Worm (Caenorhabditis elegans) whole organism, mixed stage, embryonic: ENCODE measurements around the gene col-147.

Source experiments
- M03D4.4 ChIP-seq: sonication (generic microtip); optimal IDR thresholded peaks from 2 replicates; lab custom pipeline; 2017; ENCODE audit warnings: mild to moderate bottlenecking, missing genetic modification characterization, missing compliant biosample characterization
- bed-3 ChIP-seq: fragments of 200-800 bp; sonication (Bioruptor generic); optimal IDR thresholded peaks from 3 replicates; lab custom pipeline; 2018; ENCODE audit warnings: mild to moderate bottlenecking, missing genetic modification characterization, moderate library complexity, missing compliant biosample characterization
- blmp-1 ChIP-seq: fragments of 150-350 bp; optimal IDR thresholded peaks from 2 replicates; lab custom pipeline; 2014; ENCODE audit warnings: missing biosample characterization, missing genetic modification characterization
- ceh-39 ChIP-seq: fragments of 150-350 bp; optimal IDR thresholded peaks from 2 replicates; lab custom pipeline; 2014; ENCODE audit warnings: missing biosample characterization, missing genetic modification characterization
- ceh-43 ChIP-seq: fragments of 200-800 bp; sonication (Bioruptor generic); optimal IDR thresholded peaks from 2 replicates; lab custom pipeline; 2018; ENCODE audit warnings: mild to moderate bottlenecking, missing genetic modification characterization, moderate library complexity, missing compliant biosample characterization
- ces-1 ChIP-seq: fragments of 150-350 bp; optimal IDR thresholded peaks from 2 replicates; lab custom pipeline; 2014; ENCODE audit warnings: missing biosample characterization, missing genetic modification reagents, missing genetic modification characterization
- cnd-1 ChIP-seq: fragments of 200-800 bp; sonication (Bioruptor generic); optimal IDR thresholded peaks from 2 replicates; lab custom pipeline; 2018; ENCODE audit warnings: mild to moderate bottlenecking, missing genetic modification characterization, missing compliant biosample characterization
- drap-1 ChIP-seq: fragments of 200-800 bp; sonication (Bioruptor generic); optimal IDR thresholded peaks from 3 replicates; lab custom pipeline; 2018; ENCODE audit warnings: mild to moderate bottlenecking, missing genetic modification characterization, missing compliant biosample characterization
- elt-1 ChIP-seq: sonication (generic microtip); optimal IDR thresholded peaks from 2 replicates; lab custom pipeline; 2017; ENCODE audit warnings: missing genetic modification characterization, mild to moderate bottlenecking, missing compliant biosample characterization, antibody characterized with exemption, moderate library complexity, borderline replicate concordance; ENCODE audit not compliant: insufficient read depth
- elt-3 ChIP-seq: fragments of 150-350 bp; optimal IDR thresholded peaks from 2 replicates; lab custom pipeline; 2014; ENCODE audit warnings: missing biosample characterization, missing genetic modification characterization
- flh-1 ChIP-seq: fragments of 200-800 bp; sonication (Bioruptor generic); optimal IDR thresholded peaks from 2 replicates; lab custom pipeline; 2018; ENCODE audit warnings: mild to moderate bottlenecking, missing genetic modification characterization, moderate library complexity, missing compliant biosample characterization
- ham-2 ChIP-seq: fragments of 200-800 bp; sonication (Bioruptor generic); optimal IDR thresholded peaks from 2 replicates; lab custom pipeline; 2018; ENCODE audit warnings: mild to moderate bottlenecking, missing genetic modification characterization, missing compliant biosample characterization
- hlh-1 ChIP-seq: fragments of 150-350 bp; optimal IDR thresholded peaks from 2 replicates; lab custom pipeline; 2014; ENCODE audit warnings: missing biosample characterization, missing genetic modification reagents, missing genetic modification characterization
- lin-13 ChIP-seq: fragments of 150-350 bp; optimal IDR thresholded peaks from 2 replicates; lab custom pipeline; 2014; ENCODE audit warnings: missing biosample characterization, missing genetic modification characterization
- lin-32 ChIP-seq: fragments of 200-800 bp; sonication (Bioruptor generic); optimal IDR thresholded peaks from 2 replicates; lab custom pipeline; 2018; ENCODE audit warnings: mild to moderate bottlenecking, missing genetic modification characterization, missing compliant biosample characterization
- lsy-2 ChIP-seq: fragments of 150-350 bp; optimal IDR thresholded peaks from 2 replicates; lab custom pipeline; 2014; ENCODE audit warnings: missing biosample characterization, missing genetic modification characterization
- mab-5 ChIP-seq: fragments of 150-350 bp; optimal IDR thresholded peaks from 2 replicates; lab custom pipeline; 2014; ENCODE audit warnings: missing biosample characterization, missing genetic modification characterization
- mep-1 ChIP-seq: fragments of 150-350 bp; optimal IDR thresholded peaks from 2 replicates; lab custom pipeline; 2017; ENCODE audit warnings: missing biosample characterization, missing genetic modification reagents, missing genetic modification characterization, inconsistent platforms
- mls-2 ChIP-seq: sonication (generic microtip); optimal IDR thresholded peaks from 2 replicates; lab custom pipeline; 2016; ENCODE audit warnings: mild to moderate bottlenecking, missing genetic modification characterization, moderate library complexity, missing compliant biosample characterization
- nhr-12 ChIP-seq: fragments of 150-350 bp; optimal IDR thresholded peaks from 2 replicates; lab custom pipeline; 2014; ENCODE audit warnings: missing biosample characterization, missing genetic modification characterization
- nhr-2 ChIP-seq: fragments of 150-350 bp; optimal IDR thresholded peaks from 2 replicates; lab custom pipeline; 2014; ENCODE audit warnings: missing biosample characterization, missing genetic modification characterization
- nhr-237 ChIP-seq: fragments of 150-350 bp; optimal IDR thresholded peaks from 2 replicates; lab custom pipeline; 2014; ENCODE audit warnings: missing biosample characterization, missing genetic modification characterization
- nhr-28 ChIP-seq: fragments of 150-350 bp; optimal IDR thresholded peaks from 2 replicates; lab custom pipeline; 2014; ENCODE audit warnings: missing biosample characterization, missing genetic modification characterization
- nhr-76 ChIP-seq: sonication (generic microtip); optimal IDR thresholded peaks from 2 replicates; lab custom pipeline; 2017; ENCODE audit warnings: missing biosample characterization, missing genetic modification characterization
- pha-4 ChIP-seq: fragments of 150-350 bp; optimal IDR thresholded peaks from 2 replicates; lab custom pipeline; 2018; ENCODE audit warnings: missing biosample characterization, missing genetic modification reagents, missing genetic modification characterization
- sem-2 ChIP-seq: fragments of 200-800 bp; sonication (Bioruptor generic); optimal IDR thresholded peaks from 2 replicates; lab custom pipeline; 2018; ENCODE audit warnings: mild to moderate bottlenecking, missing genetic modification characterization, missing compliant biosample characterization
- snpc-4 ChIP-seq: fragments of 150-350 bp; optimal IDR thresholded peaks from 2 replicates; lab custom pipeline; 2014; ENCODE audit warnings: missing biosample characterization, missing genetic modification characterization
- sptf-1 ChIP-seq: sonication (generic microtip); optimal IDR thresholded peaks from 2 replicates; lab custom pipeline; 2017; ENCODE audit warnings: mild to moderate bottlenecking, missing genetic modification characterization, moderate library complexity, missing compliant biosample characterization
- tbx-8 ChIP-seq: fragments of 200-800 bp; sonication (Bioruptor generic); optimal IDR thresholded peaks from 2 replicates; lab custom pipeline; 2018; ENCODE audit warnings: mild to moderate bottlenecking, missing genetic modification characterization, moderate library complexity, missing compliant biosample characterization
- unc-120 ChIP-seq: sonication (generic microtip); optimal IDR thresholded peaks from 2 replicates; lab custom pipeline; 2017; ENCODE audit warnings: missing genetic modification characterization, missing compliant biosample characterization; ENCODE audit not compliant: poor library complexity, severe bottlenecking
- unc-39 ChIP-seq: fragments of 150-350 bp; optimal IDR thresholded peaks from 2 replicates; lab custom pipeline; 2014; ENCODE audit warnings: missing biosample characterization, missing genetic modification characterization
- unc-62 ChIP-seq: fragments of 150-350 bp; optimal IDR thresholded peaks from 2 replicates; lab custom pipeline; 2014; ENCODE audit warnings: missing biosample characterization, missing genetic modification reagents, missing genetic modification characterization
- zip-8 ChIP-seq: fragments of 150-350 bp; optimal IDR thresholded peaks from 2 replicates; lab custom pipeline; 2014; ENCODE audit warnings: missing biosample characterization, missing genetic modification characterization
- ztf-11 ChIP-seq: fragments of 150-350 bp; optimal IDR thresholded peaks from 2 replicates; lab custom pipeline; 2014; ENCODE audit warnings: missing biosample characterization, missing genetic modification characterization

col-147 gene

DNA sequence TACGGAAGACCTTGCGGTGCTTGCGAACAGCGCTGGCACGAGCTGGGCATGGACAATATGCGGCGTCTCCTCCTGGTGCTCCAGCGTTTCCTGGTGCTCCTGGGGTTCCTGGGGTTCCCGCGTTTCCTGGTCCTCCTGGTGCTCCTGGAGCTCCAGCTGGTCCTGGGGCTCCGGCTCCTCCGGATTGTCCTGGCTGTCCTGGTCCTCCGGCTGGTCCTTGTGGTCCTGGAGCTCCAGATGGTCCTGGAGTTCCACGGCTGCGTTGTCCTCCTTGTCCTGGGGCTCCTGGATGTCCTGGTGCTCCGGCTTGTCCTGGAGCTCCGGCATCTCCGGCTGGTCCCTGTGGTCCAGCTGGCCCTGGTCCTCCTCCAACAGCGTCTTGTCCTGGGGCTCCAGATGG is 790 bp downstream of the col-147 start:
- TF ChIP-seq lin-13 (tag; lab: Kevin White, UChicago) (no peak), nhr-28 (tag; lab: Kevin White, UChicago) (no peak), zip-8 (tag; lab: Kevin White, UChicago) (no peak), mab-5 (tag; lab: Kevin White, UChicago) (no peak), unc-120 (tag; lab: Kevin White, UChicago) (no peak), ces-1 (no peak), nhr-12 (no peak), tbx-8 (no peak), blmp-1 (tag; lab: Kevin White, UChicago) (no peak)

DNA sequence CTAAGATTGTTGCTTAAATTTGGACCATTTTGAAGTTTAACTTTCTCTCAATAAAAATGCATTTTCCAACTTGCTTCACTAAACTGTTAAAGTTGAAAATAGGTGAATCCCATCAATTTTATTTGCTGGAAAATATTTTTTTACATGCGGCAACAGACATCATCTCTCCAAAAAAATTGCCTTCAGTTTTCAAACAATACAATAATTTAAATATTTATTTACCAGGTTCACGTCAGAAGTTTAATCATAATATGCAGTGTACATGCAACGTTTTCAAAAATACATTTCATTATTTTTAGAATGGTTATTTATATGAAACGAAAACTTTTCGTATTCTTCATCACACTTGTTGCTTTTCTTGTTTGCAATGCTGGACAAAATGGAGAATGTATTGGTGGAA is 2.2 kb downstream of the col-147 start, which contains the start of gene T06E4.5:
Gene T06E4.5 (plus strand): TSS at position 301 of the 400 bp plus-strand sequence.
- no peak for TF ChIP-seq elt-1 (tag; lab: Kevin White, UChicago)
- no peak for TF ChIP-seq ham-2
- no peak for TF ChIP-seq lin-13 (tag; lab: Kevin White, UChicago)
- no peak for TF ChIP-seq M03D4.4 (tag; lab: Kevin White, UChicago)
- TF ChIP-seq elt-3 (tag; lab: Kevin White, UChicago): no peak
- TF ChIP-seq hlh-1 (tag; lab: Kevin White, UChicago): no peak
- no peak for TF ChIP-seq zip-8 (tag; lab: Kevin White, UChicago)
- no peak for TF ChIP-seq ceh-43 (GFP tag; lab: Kevin White, UChicago)
- no peak for TF ChIP-seq mls-2 (tag; lab: Kevin White, UChicago)

DNA sequence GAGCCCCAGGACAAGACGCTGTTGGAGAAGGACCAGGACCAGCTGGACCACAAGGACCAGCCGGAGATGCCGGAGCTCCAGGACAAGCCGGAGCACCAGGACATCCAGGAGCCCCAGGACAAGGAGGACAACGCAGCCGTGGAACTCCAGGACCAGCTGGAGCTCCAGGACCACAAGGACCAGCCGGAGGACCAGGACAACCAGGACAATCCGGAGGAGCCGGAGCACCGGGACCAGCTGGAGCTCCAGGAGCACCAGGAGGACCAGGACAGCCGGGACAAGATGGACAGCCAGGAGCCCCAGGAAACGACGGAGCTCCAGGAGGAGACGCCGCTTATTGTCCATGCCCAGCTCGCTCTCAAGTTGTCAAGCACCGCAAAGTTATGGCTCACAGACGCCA is 2.6 kb downstream of the col-147 start:
- no peak for TF ChIP-seq nhr-237 (tag; lab: Kevin White, UChicago)
- TF ChIP-seq sptf-1: no peak
- no peak for TF ChIP-seq lsy-2 (tag; lab: Kevin White, UChicago)
- no peak for TF ChIP-seq bed-3 (GFP tag; lab: Kevin White, UChicago)
- TF ChIP-seq ceh-43 (GFP tag; lab: Kevin White, UChicago): no peak
- no peak for TF ChIP-seq unc-62
- no peak for TF ChIP-seq nhr-76 (tag; lab: Kevin White, UChicago)
- TF ChIP-seq zip-8 (tag; lab: Kevin White, UChicago): no peak
- no peak for TF ChIP-seq unc-120 (tag; lab: Kevin White, UChicago)
- no peak for TF ChIP-seq sem-2 (GFP tag; lab: Kevin White, UChicago)
- TF ChIP-seq cnd-1 (tag; lab: Kevin White, UChicago): no peak
- no peak for TF ChIP-seq nhr-12
- no peak for TF ChIP-seq lin-13 (tag; lab: Kevin White, UChicago)
- TF ChIP-seq pha-4: no peak
- no peak for TF ChIP-seq snpc-4 (tag; lab: Kevin White, UChicago)
- TF ChIP-seq flh-1 (GFP tag; lab: Kevin White, UChicago): no peak
- no peak for TF ChIP-seq drap-1
- TF ChIP-seq blmp-1 (tag; lab: Kevin White, UChicago): no peak
- TF ChIP-seq ces-1: no peak

DNA sequence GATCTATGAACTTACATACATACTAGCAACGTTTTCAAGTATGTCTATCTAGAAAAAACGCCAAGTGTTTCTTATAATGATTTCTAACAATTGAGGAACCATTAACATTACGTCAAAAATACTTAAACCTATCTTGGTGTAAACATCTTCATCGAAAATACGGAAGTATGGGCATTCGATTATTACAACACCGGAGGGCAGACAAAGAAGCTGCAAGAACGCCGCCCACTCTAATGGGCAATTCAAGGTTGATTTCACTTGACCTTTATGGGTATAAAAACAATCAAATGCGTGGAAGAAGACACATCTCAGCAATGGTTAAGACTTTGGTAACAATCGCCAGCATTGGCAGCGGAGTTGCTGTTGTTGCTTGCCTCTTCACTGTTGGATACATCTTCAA is 3.5 kb downstream of the col-147 start, which contains the start of gene col-146:
Gene col-146 (plus strand): TSS at position 301 of the 400 bp plus-strand sequence.
- TF ChIP-seq lin-13 (tag; lab: Kevin White, UChicago): no peak
- TF ChIP-seq bed-3 (GFP tag; lab: Kevin White, UChicago): no peak
- TF ChIP-seq lin-32 (GFP tag; lab: Kevin White, UChicago): no peak
- no peak for TF ChIP-seq unc-120 (tag; lab: Kevin White, UChicago)
- TF ChIP-seq mls-2 (tag; lab: Kevin White, UChicago): no peak
- TF ChIP-seq mab-5 (tag; lab: Kevin White, UChicago): no peak
- no peak for TF ChIP-seq tbx-8
- no peak for TF ChIP-seq lsy-2 (tag; lab: Kevin White, UChicago)
- no peak for TF ChIP-seq snpc-4 (tag; lab: Kevin White, UChicago)
- TF ChIP-seq ceh-39 (tag; lab: Kevin White, UChicago): no peak
- TF ChIP-seq sem-2 (GFP tag; lab: Kevin White, UChicago): no peak

DNA sequence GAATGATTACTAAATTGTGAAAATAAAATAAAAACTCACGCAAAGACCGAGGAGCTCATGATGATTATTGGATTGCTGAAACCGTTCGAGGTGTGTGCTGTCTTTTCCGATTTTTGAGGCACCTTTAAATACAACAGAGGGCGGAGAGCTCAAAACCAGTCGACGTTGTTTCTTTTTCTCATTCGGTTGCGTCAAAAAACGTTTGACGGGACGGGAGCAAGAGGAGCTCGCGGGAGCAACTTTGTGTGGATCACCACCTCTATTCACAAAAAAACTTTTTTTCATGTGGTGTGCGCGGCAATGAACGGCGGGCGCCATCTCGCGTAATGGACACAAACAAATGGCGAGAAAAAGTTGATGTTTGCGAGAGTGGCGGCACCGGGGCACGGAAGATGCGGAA is 4.0 kb downstream of the col-147 start, which contains the start of gene idpc-3:
Gene idpc-3 (minus strand): TSS at position 101 of the 400 bp plus-strand sequence.
- TF ChIP-seq nhr-28 (tag; lab: Kevin White, UChicago) (no peak), unc-39 (tag; lab: Kevin White, UChicago) (no peak), mep-1 (tag; lab: Kevin White, UChicago) (no peak), nhr-2 (tag; lab: Kevin White, UChicago) (no peak), ceh-43 (GFP tag; lab: Kevin White, UChicago) (no peak), ceh-39 (tag; lab: Kevin White, UChicago) (no peak), tbx-8 (no peak), nhr-76 (tag; lab: Kevin White, UChicago) (no peak), pha-4 (no peak), unc-120 (tag; lab: Kevin White, UChicago) (no peak), flh-1 (GFP tag; lab: Kevin White, UChicago) (no peak), zip-8 (tag; lab: Kevin White, UChicago) (no peak), lin-32 (GFP tag; lab: Kevin White, UChicago) (no peak), sptf-1 (no peak), ham-2 (no peak), lin-13 (tag; lab: Kevin White, UChicago) (no peak), unc-62 (no peak), hlh-1 (tag; lab: Kevin White, UChicago) (no peak), nhr-12 (no peak), ztf-11 (tag; lab: Kevin White, UChicago) (no peak)
